Fruit fly (Drosophila melanogaster) whole organism, embryonic: ENCODE results near the gene CG31867.
A peak's percentile ranks its signal among the peaks of the same experiment; 100 is the strongest.

Experiments used
- Atf-2 ChIP-seq: fragments of 200-800 bp; sonication (Bioruptor generic); optimal IDR thresholded peaks from 2 replicates; lab custom pipeline; 2016; ENCODE audit warnings: missing biosample characterization, missing genetic modification characterization
- B-H1 ChIP-seq: fragments of 200-800 bp; sonication (Bioruptor generic); IDR thresholded peaks from 3 replicates; pipeline ENCODE4 v1.3.6; 2022; ENCODE audit warnings: missing biosample characterization, missing genetic modification characterization
- BEAF-32 ChIP-seq: fragments of 200-800 bp; sonication (Bioruptor generic); optimal IDR thresholded peaks from 3 replicates; lab custom pipeline; 2017; ENCODE audit warnings: missing biosample characterization, missing genetic modification characterization, mild to moderate bottlenecking, moderate library complexity, missing genetic modification reagents
- Bdp1 ChIP-seq: fragments of 200-800 bp; sonication (Bioruptor generic); optimal IDR thresholded peaks from 3 replicates; lab custom pipeline; 2016; ENCODE audit warnings: missing biosample characterization, missing genetic modification characterization
- Bgb ChIP-seq: fragments of 200-800 bp; sonication (Bioruptor generic); IDR thresholded peaks from 2 replicates; pipeline ENCODE4 v1.3.6; 2022; ENCODE audit warnings: missing biosample characterization, missing genetic modification characterization; ENCODE audit not compliant: partially characterized antibody
- CG10565 ChIP-seq: fragments of 200-800 bp; sonication (Bioruptor generic); optimal IDR thresholded peaks from 3 replicates; lab custom pipeline; 2016; ENCODE audit warnings: missing biosample characterization, mild to moderate bottlenecking, missing genetic modification characterization
- CG12104 ChIP-seq: fragments of 200-800 bp; sonication (Bioruptor generic); optimal IDR thresholded peaks from 3 replicates; lab custom pipeline; 2016; ENCODE audit warnings: missing biosample characterization, missing genetic modification characterization
- CG12744 ChIP-seq: fragments of 200-800 bp; sonication (Bioruptor generic); optimal IDR thresholded peaks from 2 replicates; lab custom pipeline; 2016; ENCODE audit warnings: missing biosample characterization, missing genetic modification characterization
- CG13296 ChIP-seq: fragments of 200-800 bp; sonication (Bioruptor generic); optimal IDR thresholded peaks from 3 replicates; lab custom pipeline; 2018; ENCODE audit warnings: missing biosample characterization, mild to moderate bottlenecking, missing genetic modification characterization
- CG15601 ChIP-seq: fragments of 200-800 bp; sonication (Bioruptor generic); optimal IDR thresholded peaks from 3 replicates; lab custom pipeline; 2019; ENCODE audit warnings: missing biosample characterization, mild to moderate bottlenecking, missing genetic modification characterization, moderate library complexity
- CG1602 ChIP-seq: fragments of 200-800 bp; sonication (Bioruptor generic); optimal IDR thresholded peaks from 3 replicates; lab custom pipeline; 2016; ENCODE audit warnings: missing biosample characterization, missing genetic modification characterization
- CG16813 ChIP-seq: fragments of 200-800 bp; sonication (Bioruptor generic); IDR thresholded peaks from 3 replicates; pipeline ENCODE4 v1.3.6; 2022; ENCODE audit warnings: missing biosample characterization, missing genetic modification characterization; ENCODE audit not compliant: partially characterized antibody
- CG1792 ChIP-seq: fragments of 200-800 bp; sonication (Bioruptor generic); optimal IDR thresholded peaks from 2 replicates; lab custom pipeline; 2016; ENCODE audit warnings: missing biosample characterization, missing genetic modification characterization
- CG18262 ChIP-seq: fragments of 200-800 bp; optimal IDR thresholded peaks from 3 replicates; lab custom pipeline; 2019; ENCODE audit warnings: missing biosample characterization, mild to moderate bottlenecking, missing genetic modification characterization, moderate library complexity
- CG31388 ChIP-seq: fragments of 200-800 bp; sonication (Bioruptor generic); optimal IDR thresholded peaks from 2 replicates; lab custom pipeline; 2016; ENCODE audit warnings: missing biosample characterization, missing genetic modification characterization
- CG3163 ChIP-seq: fragments of 200-800 bp; sonication (Bioruptor generic); optimal IDR thresholded peaks from 3 replicates; lab custom pipeline; 2016; ENCODE audit warnings: missing biosample characterization, missing genetic modification characterization
- CG7928 ChIP-seq: fragments of 200-800 bp; sonication (Bioruptor generic); optimal IDR thresholded peaks from 2 replicates; lab custom pipeline; 2017; ENCODE audit warnings: missing biosample characterization, mild to moderate bottlenecking, missing genetic modification characterization
- CG9437 ChIP-seq: fragments of 200-800 bp; sonication (Bioruptor generic); optimal IDR thresholded peaks from 2 replicates; lab custom pipeline; 2018; ENCODE audit warnings: missing biosample characterization, mild to moderate bottlenecking, missing genetic modification characterization
- CG9817 ChIP-seq: fragments of 200-800 bp; sonication (Bioruptor generic); optimal IDR thresholded peaks from 2 replicates; lab custom pipeline; 2018; ENCODE audit warnings: missing biosample characterization, mild to moderate bottlenecking, missing genetic modification characterization, moderate library complexity
- CHES-1-like ChIP-seq: fragments of 200-800 bp; sonication (Bioruptor generic); optimal IDR thresholded peaks from 2 replicates; lab custom pipeline; 2016; ENCODE audit warnings: missing biosample characterization, missing genetic modification characterization
- Doc2 ChIP-seq: fragments of 200-800 bp; sonication (Bioruptor generic); IDR thresholded peaks from 2 replicates; pipeline ENCODE4 v1.3.6; 2022; ENCODE audit warnings: missing biosample characterization, missing genetic modification characterization
- Eip74EF ChIP-seq, 2 experiments: fragments of 200-800 bp in 1 of 2; fragments of >200 bp in 1 of 2; sonication (Bioruptor generic) in 1 of 2; optimal IDR thresholded peaks; 2 replicates each; lab custom pipeline; 2017 to 2019; ENCODE audit warnings: missing biosample characterization in 2 of 2, missing genetic modification characterization in 2 of 2, mild to moderate bottlenecking in 1 of 2, moderate library complexity in 1 of 2
- Ets97D ChIP-seq: fragments of 200-800 bp; sonication (Bioruptor generic); optimal IDR thresholded peaks from 3 replicates; lab custom pipeline; 2016; ENCODE audit warnings: missing biosample characterization, missing genetic modification characterization
- Fer1 ChIP-seq: fragments of 200-800 bp; sonication (Bioruptor generic); optimal IDR thresholded peaks from 2 replicates; lab custom pipeline; 2017; ENCODE audit warnings: missing biosample characterization, mild to moderate bottlenecking, missing genetic modification characterization
- H15 ChIP-seq: fragments of 200-800 bp; sonication (Bioruptor generic); IDR thresholded peaks from 3 replicates; pipeline ENCODE4 v1.3.6; 2022; ENCODE audit warnings: missing biosample characterization, missing genetic modification characterization
- Hr78 ChIP-seq, 2 experiments: fragments of 200-800 bp in 1 of 2; fragments of >200 bp in 1 of 2; sonication (Bioruptor generic) in 1 of 2; optimal IDR thresholded peaks; 2 replicates each; lab custom pipeline; 2017 to 2019; ENCODE audit warnings: missing biosample characterization in 2 of 2, missing genetic modification characterization in 2 of 2, mild to moderate bottlenecking in 1 of 2, moderate library complexity in 1 of 2
- Mes4 ChIP-seq: fragments of 200-800 bp; sonication (Bioruptor generic); optimal IDR thresholded peaks from 2 replicates; lab custom pipeline; 2016; ENCODE audit warnings: missing biosample characterization, missing genetic modification characterization
- Myb ChIP-seq: fragments of 200-800 bp; sonication (Bioruptor generic); optimal IDR thresholded peaks from 2 replicates; lab custom pipeline; 2016; ENCODE audit warnings: missing biosample characterization, missing genetic modification characterization
- Sox102F ChIP-seq: fragments of 200-800 bp; sonication (Bioruptor generic); optimal IDR thresholded peaks from 2 replicates; lab custom pipeline; 2018; ENCODE audit warnings: missing biosample characterization, mild to moderate bottlenecking, missing genetic modification characterization, moderate library complexity
- Taf1 ChIP-seq: fragments of 200-800 bp; sonication (Bioruptor generic); IDR thresholded peaks from 2 replicates; pipeline ENCODE4 v1.3.6; 2022; ENCODE audit warnings: missing biosample characterization, missing genetic modification characterization
- Trl ChIP-seq, 3 experiments: fragments of >200 bp in 2 of 3; fragments of 200-800 bp in 1 of 3; sonication (Bioruptor generic) in 1 of 3; optimal IDR thresholded peaks; 2 replicates in 1 of 3; 3 replicates in 2 of 3; lab custom pipeline; 2016 to 2017; ENCODE audit warnings: missing biosample characterization in 1 of 3, missing genetic modification characterization in 1 of 3
- Xrp1 ChIP-seq: fragments of 200-800 bp; sonication (Bioruptor generic); IDR thresholded peaks from 2 replicates; pipeline ENCODE4 v1.3.6; 2022; ENCODE audit warnings: missing biosample characterization, missing genetic modification characterization
- ap ChIP-seq: fragments of 200-800 bp; sonication (Bioruptor generic); IDR thresholded peaks from 2 replicates; pipeline ENCODE4 v1.3.6; 2022; ENCODE audit warnings: missing biosample characterization, missing genetic modification characterization
- bbx ChIP-seq: fragments of 200-800 bp; sonication (Bioruptor generic); IDR thresholded peaks from 2 replicates; pipeline ENCODE4 v1.3.6; 2022; ENCODE audit warnings: missing biosample characterization, missing genetic modification characterization; ENCODE audit not compliant: partially characterized antibody
- dysf ChIP-seq: fragments of 200-800 bp; sonication (Bioruptor generic); IDR thresholded peaks from 3 replicates; pipeline ENCODE4 v1.3.6; 2022; ENCODE audit warnings: missing biosample characterization, missing genetic modification characterization
- ems ChIP-seq: fragments of 200-800 bp; sonication (Bioruptor generic); optimal IDR thresholded peaks from 3 replicates; lab custom pipeline; 2016; ENCODE audit warnings: missing biosample characterization, missing genetic modification characterization
- exex ChIP-seq: fragments of 200-800 bp; sonication (Bioruptor generic); optimal IDR thresholded peaks from 4 replicates; lab custom pipeline; 2018; ENCODE audit warnings: missing biosample characterization, mild to moderate bottlenecking, missing genetic modification characterization, moderate library complexity
- fu2 ChIP-seq: fragments of 200-800 bp; sonication (Bioruptor generic); optimal IDR thresholded peaks from 2 replicates; lab custom pipeline; 2016; ENCODE audit warnings: missing biosample characterization, missing genetic modification characterization
- hb ChIP-seq: fragments of 200-800 bp; sonication (Bioruptor generic); IDR thresholded peaks from 3 replicates; pipeline ENCODE4 v1.3.6; 2022; ENCODE audit warnings: missing biosample characterization, missing genetic modification characterization; ENCODE audit not compliant: partially characterized antibody
- lola ChIP-seq, 3 experiments: fragments of >200 bp in 2 of 3; fragments of 200-800 bp in 1 of 3; sonication (Bioruptor generic) in 1 of 3; optimal IDR thresholded peaks; 2 replicates each; lab custom pipeline; 2017 to 2019; ENCODE audit warnings: missing biosample characterization in 3 of 3, missing genetic modification characterization in 3 of 3, mild to moderate bottlenecking in 1 of 3, moderate library complexity in 1 of 3
- luna ChIP-seq: fragments of 200-800 bp; sonication (Bioruptor generic); optimal IDR thresholded peaks from 2 replicates; lab custom pipeline; 2016; ENCODE audit warnings: missing biosample characterization, missing genetic modification characterization
- pho ChIP-seq: fragments of 200-800 bp; sonication (Bioruptor generic); optimal IDR thresholded peaks from 2 replicates; lab custom pipeline; 2016; ENCODE audit warnings: missing biosample characterization, missing genetic modification characterization
- sisA ChIP-seq: fragments of 200-800 bp; sonication (Bioruptor generic); IDR thresholded peaks from 2 replicates; pipeline ENCODE4 v1.3.6; 2022; ENCODE audit warnings: missing biosample characterization, missing genetic modification characterization
- sr ChIP-seq: fragments of 200-800 bp; sonication (Bioruptor generic); IDR thresholded peaks from 3 replicates; pipeline ENCODE4 v1.3.6; 2022; ENCODE audit warnings: missing biosample characterization, missing genetic modification characterization
- stwl ChIP-seq: fragments of 200-800 bp; sonication (Bioruptor generic); optimal IDR thresholded peaks from 3 replicates; lab custom pipeline; 2018; ENCODE audit warnings: missing biosample characterization, mild to moderate bottlenecking, missing genetic modification characterization, moderate library complexity
- tap ChIP-seq: fragments of 200-800 bp; optimal IDR thresholded peaks from 3 replicates; lab custom pipeline; 2019; ENCODE audit warnings: missing biosample characterization, mild to moderate bottlenecking, missing genetic modification characterization, moderate library complexity
- tgo ChIP-seq: fragments of 200-800 bp; sonication (Bioruptor generic); IDR thresholded peaks from 3 replicates; pipeline ENCODE4 v1.3.6; 2022; ENCODE audit warnings: missing biosample characterization, missing genetic modification characterization
- usp ChIP-seq: fragments of >200 bp; optimal IDR thresholded peaks from 2 replicates; lab custom pipeline; 2017; ENCODE audit warnings: missing biosample characterization, missing genetic modification characterization
- wek ChIP-seq: fragments of 200-800 bp; sonication (Bioruptor generic); optimal IDR thresholded peaks from 3 replicates; lab custom pipeline; 2018; ENCODE audit warnings: missing biosample characterization, mild to moderate bottlenecking, missing genetic modification characterization, moderate library complexity

CG31867 gene

DNA sequence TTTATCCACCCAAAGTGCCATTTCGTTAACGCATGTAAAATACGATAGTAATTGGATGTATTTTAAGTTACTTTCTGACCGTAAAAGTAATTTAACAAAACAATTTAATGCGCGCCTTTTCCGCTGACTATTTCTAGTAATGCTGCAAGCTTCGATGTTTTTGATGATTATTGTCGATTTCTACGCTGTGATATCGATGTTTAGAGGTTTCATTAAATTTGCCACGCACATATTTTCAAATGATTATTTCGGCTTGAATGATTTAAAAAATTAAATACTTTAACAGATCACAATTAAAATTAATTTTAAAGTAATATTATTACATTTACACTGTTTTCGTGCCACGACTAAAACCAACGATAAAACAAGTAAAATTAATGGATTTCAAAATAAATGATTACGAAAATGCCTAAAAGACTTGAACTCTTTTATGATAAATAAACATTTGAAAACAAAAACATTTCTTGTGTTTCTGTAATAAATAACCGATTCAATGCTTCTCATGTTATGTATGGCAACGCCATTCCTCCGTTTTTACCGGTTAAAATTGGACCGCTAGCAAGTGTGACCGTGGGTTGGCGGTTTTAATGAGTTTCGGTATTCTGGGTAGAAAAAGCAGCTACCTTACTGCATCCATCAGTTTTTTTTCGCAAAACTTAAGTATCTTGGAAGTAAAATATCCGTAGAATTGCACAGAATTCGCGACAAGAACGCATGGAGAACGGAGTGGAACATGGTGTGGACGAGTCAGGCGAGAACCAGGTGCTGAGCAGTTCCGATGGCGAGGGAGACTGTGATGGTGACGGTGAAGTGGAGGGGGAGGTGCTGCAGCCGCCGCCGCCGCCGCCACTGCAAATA is 14.8 kb downstream of the CG31867 start, which contains the start of the genes RfC38 and CG4751 (continued):
- no peak for TF ChIP-seq fu2
- peak in 1 of 3 experiments; percentile 0 for TF ChIP-seq lola (GFP tag; optimal IDR thresholded peaks at IDR 0.05; lab: Kevin White, UChicago)
- TF ChIP-seq ems = no peak
- no peak for TF ChIP-seq Xrp1 (GFP tag; lab: Robert Waterston, UW)
- TF ChIP-seq BEAF-32 (GFP tag; lab: Kevin White, UChicago) = peak; percentile 73
- no peak for TF ChIP-seq CG1792 (GFP tag; lab: Kevin White, UChicago)
- no peak for TF ChIP-seq tgo
- no peak for TF ChIP-seq CG31388 (GFP tag; lab: Kevin White, UChicago)
- no peak for TF ChIP-seq CG13296 (GFP tag; lab: Kevin White, UChicago)
- no peak for TF ChIP-seq Hr78 (GFP tag; optimal IDR thresholded peaks at IDR 0.05; lab: Kevin White, UChicago)
- no peak for TF ChIP-seq Fer1 (GFP tag; lab: Kevin White, UChicago)
- TF ChIP-seq H15 (GFP tag; lab: Robert Waterston, UW) = no peak
- TF ChIP-seq tap (tag; lab: Kevin White, UChicago) = no peak
- TF ChIP-seq CG12744 (GFP tag; lab: Kevin White, UChicago) = no peak
- no peak for TF ChIP-seq CG12104 (GFP tag; lab: Kevin White, UChicago)
- TF ChIP-seq Doc2 (GFP tag; lab: Robert Waterston, UW) = no peak
- TF ChIP-seq CG9817 (tag; lab: Kevin White, UChicago) = peak; percentile 3
- TF ChIP-seq ap (GFP tag; lab: Robert Waterston, UW) = no peak
- no peak for TF ChIP-seq Eip74EF (GFP tag; optimal IDR thresholded peaks at IDR 0.05; lab: Kevin White, UChicago)
- no peak for TF ChIP-seq CG15601 (tag; lab: Kevin White, UChicago)
- no peak for TF ChIP-seq luna (GFP tag; lab: Kevin White, UChicago)
- no peak for TF ChIP-seq Bdp1
- TF ChIP-seq CG7928 (GFP tag; lab: Kevin White, UChicago) = no peak
- no peak for TF ChIP-seq CG18262 (tag; lab: Kevin White, UChicago)
- no peak for TF ChIP-seq wek (GFP tag; lab: Kevin White, UChicago)
- TF ChIP-seq bbx (GFP tag; lab: Robert Waterston, UW) = peak; percentile 73
- no peak for TF ChIP-seq Trl (optimal IDR thresholded peaks at IDR 0.05; lab: Kevin White, UChicago)
- no peak for TF ChIP-seq Trl (GFP tag; optimal IDR thresholded peaks at IDR 0.05; lab: Kevin White, UChicago)
- peak; percentile 64; the same call in 1 of the 3 replicates for TF ChIP-seq hb (GFP tag; lab: Robert Waterston, UW)
- no peak for TF ChIP-seq Atf-2
- no peak for TF ChIP-seq B-H1 (GFP tag; lab: Robert Waterston, UW)
- no peak for TF ChIP-seq usp (GFP tag; lab: Kevin White, UChicago)
- no peak for TF ChIP-seq Mes4
- no peak for TF ChIP-seq CG1602 (GFP tag; lab: Kevin White, UChicago)
- peak; percentile 63 for TF ChIP-seq CG16813 (GFP tag; lab: Robert Waterston, UW)
- no peak for TF ChIP-seq sr
- no peak for TF ChIP-seq Taf1 (GFP tag; lab: Robert Waterston, UW)
- TF ChIP-seq Ets97D (GFP tag; lab: Kevin White, UChicago) = peak; percentile 50
- no peak for TF ChIP-seq CG9437 (GFP tag; lab: Kevin White, UChicago)
- no peak for TF ChIP-seq CG10565 (GFP tag; lab: Kevin White, UChicago)
- TF ChIP-seq CHES-1-like (GFP tag; lab: Kevin White, UChicago) = peak; percentile 46
- no peak for TF ChIP-seq pho
- TF ChIP-seq sisA (GFP tag; lab: Robert Waterston, UW) = no peak
- TF ChIP-seq stwl (tag; lab: Kevin White, UChicago) = peak; percentile 48
- TF ChIP-seq CG3163 (GFP tag; lab: Kevin White, UChicago) = no peak
- no peak for TF ChIP-seq dysf (GFP tag; lab: Robert Waterston, UW)
- peak; percentile 37 for TF ChIP-seq exex (tag; lab: Kevin White, UChicago)
- TF ChIP-seq Bgb (GFP tag; lab: Robert Waterston, UW) = peak; percentile 67
- TF ChIP-seq Sox102F (GFP tag; lab: Kevin White, UChicago) = no peak
- peak; percentile 50 for TF ChIP-seq Myb (GFP tag; lab: Kevin White, UChicago)
